Fruit fly (Drosophila melanogaster) S2 (cell line): Measurements from ENCODE around the gene meso18E.

Source experiments
- CG8478 ChIP-seq: fragments of >200 bp; optimal IDR thresholded peaks from 2 replicates; lab custom pipeline; 2018
- CTCF ChIP-seq, 2 experiments: fragments of >200 bp; optimal IDR thresholded peaks; 2 replicates each; lab custom pipeline; 2018

DNA sequence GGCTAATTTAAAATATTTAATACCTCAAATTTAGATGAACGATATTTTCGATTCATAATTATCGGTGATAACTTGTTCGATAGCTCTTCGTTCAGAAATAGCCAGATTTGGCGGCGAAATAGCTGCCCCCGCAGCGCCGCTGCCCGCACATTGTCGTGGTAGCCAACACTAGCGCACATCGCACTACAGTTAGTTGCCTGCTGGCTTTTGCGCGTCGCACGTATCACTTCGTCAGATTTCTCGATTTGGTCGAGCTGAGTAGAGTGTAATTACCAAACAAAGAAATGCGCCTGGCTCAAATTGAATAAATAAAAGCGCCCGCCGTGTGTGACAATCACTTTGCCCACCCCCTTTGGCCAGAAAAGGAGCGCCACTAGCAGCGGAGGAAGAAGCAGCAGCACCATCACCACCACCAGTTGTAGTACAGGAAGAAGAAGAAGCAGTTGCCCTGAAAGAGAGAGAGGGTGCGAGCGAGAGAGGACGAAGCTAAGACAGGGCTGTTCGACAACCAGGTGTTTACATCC, 37.8 kb upstream of the meso18E start, which contains the start of gene Abcd3:
- no peak for TF ChIP-seq CG8478 (lab: Kevin White, UChicago)
- no peak for TF ChIP-seq CTCF (optimal IDR thresholded peaks at IDR 0.05; lab: Kevin White, UChicago)
